5 fruit fly cellular contexts compared by ENCODE assay signal in genomic region chr2L:3041918-3042615, dm6.
TF ChIP-seq lines count a peak whose summit lies in the region.

Gene CG17261 (plus strand): TSS chr2L:3042551.

- TF ChIP-seq CTCF in whole organism, embryonic (GFP tag; optimal IDR thresholded peaks at IDR 0.05; lab: Kevin White, UChicago): no peak

TF ChIP-seq in whole organism, adult, 20 proteins besides CTCF, POLR2A, EP300 and RAD21:
- TF ChIP-seq cic (GFP tag; optimal IDR thresholded peaks at IDR 0.05; lab: Kevin White, UChicago) (peak; percentile 49), kay (GFP tag; lab: Kevin White, UChicago; ENCODE audit: borderline replicate concordance) (peak; percentile 74), toe (GFP tag; optimal IDR thresholded peaks at IDR 0.05; lab: Kevin White, UChicago) (no peak), CG11617 (GFP tag; optimal IDR thresholded peaks at IDR 0.05; lab: Kevin White, UChicago) (no peak), CG14711 (tag; optimal IDR thresholded peaks at IDR 0.05; lab: Kevin White, UChicago) (peak; percentile 35), Mnt (GFP tag; optimal IDR thresholded peaks at IDR 0.05; lab: Kevin White, UChicago) (peak; percentile 74), CG7101 (tag; optimal IDR thresholded peaks at IDR 0.05; lab: Kevin White, UChicago) (peak; percentile 39), tj (GFP tag; optimal IDR thresholded peaks at IDR 0.05; lab: Kevin White, UChicago) (no peak)

TF ChIP-seq in whole organism, embryonic, 481 proteins besides CTCF, POLR2A, EP300 and RAD21 (continues in another document):
- peak; percentile 30 for TF ChIP-seq CG17359 (tag; optimal IDR thresholded peaks at IDR 0.05; lab: Kevin White, UChicago)
- no peak for TF ChIP-seq prd (optimal IDR thresholded peaks at IDR 0.05; lab: Kevin White, UChicago)
- 0 out of 3 replicates have a peak, but pooled peaks have one; percentile 28 for TF ChIP-seq prd (GFP tag; IDR thresholded peaks at IDR 0.05; lab: Robert Waterston, UW)
- no peak for TF ChIP-seq CG34224 (GFP tag; IDR thresholded peaks at IDR 0.05; lab: Robert Waterston, UW; ENCODE audit: partially characterized antibody)
- peak; percentile 50 for TF ChIP-seq CG8924 (tag; optimal IDR thresholded peaks at IDR 0.05; lab: Kevin White, UChicago)
- peak; percentile 49; the same call in 1 of the 2 replicates for TF ChIP-seq rib (GFP tag; IDR thresholded peaks at IDR 0.05; lab: Robert Waterston, UW)
- peak; percentile 54 for TF ChIP-seq Antp (GFP tag; optimal IDR thresholded peaks at IDR 0.05; lab: Kevin White, UChicago)
- no peak for TF ChIP-seq ci (GFP tag; IDR thresholded peaks at IDR 0.05; lab: Robert Waterston, UW)
- peak; percentile 21 for TF ChIP-seq dm (GFP tag; optimal IDR thresholded peaks at IDR 0.05; lab: Kevin White, UChicago)
- peak; percentile 35 to 90 for TF ChIP-seq Pdp1 (GFP tag; optimal IDR thresholded peaks at IDR 0.05; lab: Kevin White, UChicago)
- peak; percentile 91 for TF ChIP-seq Med (GFP tag; lab: Kevin White, UChicago)
- TF ChIP-seq lilli (GFP tag; optimal IDR thresholded peaks at IDR 0.05; lab: Kevin White, UChicago): peak; percentile 66
- peak; percentile 5 for TF ChIP-seq tx (GFP tag; optimal IDR thresholded peaks at IDR 0.05; lab: Kevin White, UChicago)
- peak; percentile 62 for TF ChIP-seq crol (GFP tag; IDR thresholded peaks at IDR 0.05; lab: Robert Waterston, UW)
- peak; percentile 30 for TF ChIP-seq CG15514 (GFP tag; optimal IDR thresholded peaks at IDR 0.05; lab: Kevin White, UChicago)
- TF ChIP-seq gt (GFP tag; IDR thresholded peaks at IDR 0.05; lab: Robert Waterston, UW): no peak
- TF ChIP-seq gem (tag; optimal IDR thresholded peaks at IDR 0.05; lab: Kevin White, UChicago): peak; percentile 52
- peak; percentile 25 for TF ChIP-seq vfl (GFP tag; optimal IDR thresholded peaks at IDR 0.05; lab: Kevin White, UChicago)
- TF ChIP-seq YL-1 (GFP tag; optimal IDR thresholded peaks at IDR 0.05; lab: Kevin White, UChicago): no peak
- 0 out of 3 replicates have a peak, but pooled peaks have one; percentile 29 for TF ChIP-seq ken (GFP tag; IDR thresholded peaks at IDR 0.05; lab: Robert Waterston, UW)

TF ChIP-seq in whole organism, prepupa, 60 proteins besides CTCF, POLR2A, EP300 and RAD21:
- TF ChIP-seq svp (GFP tag; lab: Kevin White, UChicago): peak; percentile 86
- TF ChIP-seq vri (GFP tag; optimal IDR thresholded peaks at IDR 0.05; lab: Kevin White, UChicago): peak; percentile 64
- TF ChIP-seq dac (GFP tag; optimal IDR thresholded peaks at IDR 0.05; lab: Kevin White, UChicago): no peak

TF ChIP-seq in whole organism, pupa, 21 proteins besides CTCF, POLR2A, EP300 and RAD21:
- no peak for TF ChIP-seq CG8159 (tag; optimal IDR thresholded peaks at IDR 0.05; lab: Kevin White, UChicago)
- TF ChIP-seq CG13204 (GFP tag; optimal IDR thresholded peaks at IDR 0.05; lab: Kevin White, UChicago): no peak
- 0 out of 2 replicates have a peak, but pooled peaks have one; percentile 22 for TF ChIP-seq CG32121 (GFP tag; IDR thresholded peaks at IDR 0.05; lab: Robert Waterston, UW)
- TF ChIP-seq CG9948 (tag; optimal IDR thresholded peaks at IDR 0.05; lab: Kevin White, UChicago): no peak

TF ChIP-seq in whole organism, wandering third instar larva, 38 proteins besides CTCF, POLR2A, EP300 and RAD21:
- TF ChIP-seq foxo (GFP tag; optimal IDR thresholded peaks at IDR 0.05; lab: Kevin White, UChicago) (peak in 1 of 2 experiments; percentile 73), brk (GFP tag; optimal IDR thresholded peaks at IDR 0.05; lab: Kevin White, UChicago) (no peak), Abd-B (GFP tag; optimal IDR thresholded peaks at IDR 0.05; lab: Kevin White, UChicago) (no peak), sv (GFP tag; optimal IDR thresholded peaks at IDR 0.05; lab: Kevin White, UChicago) (no peak), lola (GFP tag; optimal IDR thresholded peaks at IDR 0.05; lab: Kevin White, UChicago) (no peak), br (GFP tag; optimal IDR thresholded peaks at IDR 0.05; lab: Kevin White, UChicago) (peak; percentile 51), rgr (GFP tag; optimal IDR thresholded peaks at IDR 0.05; lab: Kevin White, UChicago) (peak; percentile 24), Vsx2 (GFP tag; optimal IDR thresholded peaks at IDR 0.05; lab: Kevin White, UChicago; ENCODE audit: partially characterized antibody) (no peak), Rel (GFP tag; optimal IDR thresholded peaks at IDR 0.05; lab: Kevin White, UChicago) (no peak), Rel (tag; optimal IDR thresholded peaks at IDR 0.05; lab: Kevin White, UChicago) (peak; percentile 73), h (GFP tag; optimal IDR thresholded peaks at IDR 0.05; lab: Kevin White, UChicago) (peak; percentile 81), OdsH (GFP tag; optimal IDR thresholded peaks at IDR 0.05; lab: Kevin White, UChicago) (peak; percentile 43), psq (GFP tag; optimal IDR thresholded peaks at IDR 0.05; lab: Kevin White, UChicago) (peak; percentile 20), fru (GFP tag; optimal IDR thresholded peaks at IDR 0.05; lab: Kevin White, UChicago) (peak; percentile 49)
